Worm (Caenorhabditis elegans) whole organism, L4/young adult: ENCODE measurements around the gene oga-1.

Experiments used
- dao-5 ChIP-seq: sonication (generic microtip); optimal IDR thresholded peaks from 2 replicates; lab custom pipeline; 2016; ENCODE audit warnings: missing genotype, missing genetic modification characterization, moderate library complexity, missing compliant biosample characterization
- him-1 ChIP-seq: sonication (generic microtip); optimal IDR thresholded peaks from 2 replicates; lab custom pipeline; 2016; ENCODE audit warnings: missing genotype, missing genetic modification reagents, missing genetic modification characterization, missing compliant biosample characterization

ce11 chrX:9361136-9361535, 13.9 kb upstream of the oga-1 start:
- no peak for TF ChIP-seq dao-5 (tag; lab: Kevin White, UChicago)
- TF ChIP-seq him-1 (tag; lab: Kevin White, UChicago): no peak
